Worm (Caenorhabditis elegans): Measurements from ENCODE around the gene rpn-12.

The rpn-12 gene

DNA sequence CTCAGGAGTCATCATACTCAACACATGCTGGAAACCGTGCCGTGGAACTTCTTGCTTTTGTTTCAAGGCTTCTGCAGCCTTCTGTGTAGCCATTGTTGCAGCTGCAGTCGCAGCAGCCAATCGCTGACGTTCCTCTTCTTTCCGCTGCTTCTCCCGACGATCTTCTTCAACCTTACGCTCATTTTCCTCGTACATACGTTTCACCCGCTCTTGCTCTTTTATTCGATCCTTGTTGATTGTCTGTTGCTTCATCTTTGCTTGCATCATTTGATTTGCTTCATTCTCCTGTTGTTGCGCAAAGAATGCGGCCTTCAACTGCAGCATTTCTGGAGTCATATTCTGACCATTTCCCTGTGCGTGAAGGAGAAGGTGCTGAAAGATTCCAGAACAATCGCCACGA, 30.3 kb upstream of the rpn-12 start:
- TF ChIP-seq nhr-90 (tag; optimal IDR thresholded peaks at IDR 0.05) = no peak
- TF ChIP-seq somi-1 (GFP tag; optimal IDR thresholded peaks at IDR 0.05) = no peak
- TF ChIP-seq B0336.3 (GFP tag; IDR thresholded peaks at IDR 0.05) = no peak
- TF ChIP-seq athp-1 (tag; optimal IDR thresholded peaks at IDR 0.05) = no peak
- no peak for TF ChIP-seq B0019.2 (GFP tag; conservative IDR thresholded peaks at IDR 0.05)
- no peak for TF ChIP-seq hmg-20 (GFP tag; IDR thresholded peaks at IDR 0.05)
- no peak for TF ChIP-seq nfya-2 (GFP tag; IDR thresholded peaks at IDR 0.05)
- TF ChIP-seq ztf-6 (GFP tag; IDR thresholded peaks at IDR 0.05) = no peak
- TF ChIP-seq lsy-27 (tag; optimal IDR thresholded peaks at IDR 0.05; ENCODE audit: borderline replicate concordance, insufficient read depth) = no peak
- no peak for TF ChIP-seq snpc-1.1 (tag; optimal IDR thresholded peaks at IDR 0.05; ENCODE audit: insufficient read depth)
- TF ChIP-seq pbrm-1 (GFP tag; IDR thresholded peaks at IDR 0.05) = 0 out of 2 replicates have a peak, but pooled peaks have one; percentile 15
- no peak for TF ChIP-seq cebp-1 (GFP tag; IDR thresholded peaks at IDR 0.05)
- no peak for TF ChIP-seq cebp-1 (tag; optimal IDR thresholded peaks at IDR 0.05)
- TF ChIP-seq K11D2.4 (GFP tag; IDR thresholded peaks at IDR 0.05) = 0 out of 2 replicates have a peak, but pooled peaks have one; percentile 18
- no peak for TF ChIP-seq egl-44 (GFP tag; IDR thresholded peaks at IDR 0.05)
- no peak for TF ChIP-seq nfya-1 (tag; optimal IDR thresholded peaks at IDR 0.05; ENCODE audit: borderline replicate concordance, insufficient read depth)
- TF ChIP-seq mxl-1 (tag; optimal IDR thresholded peaks at IDR 0.05) = no peak
- no peak for TF ChIP-seq akir-1 (GFP tag; optimal IDR thresholded peaks at IDR 0.05)
- no peak for TF ChIP-seq ztf-28 (GFP tag; IDR thresholded peaks at IDR 0.05)

DNA sequence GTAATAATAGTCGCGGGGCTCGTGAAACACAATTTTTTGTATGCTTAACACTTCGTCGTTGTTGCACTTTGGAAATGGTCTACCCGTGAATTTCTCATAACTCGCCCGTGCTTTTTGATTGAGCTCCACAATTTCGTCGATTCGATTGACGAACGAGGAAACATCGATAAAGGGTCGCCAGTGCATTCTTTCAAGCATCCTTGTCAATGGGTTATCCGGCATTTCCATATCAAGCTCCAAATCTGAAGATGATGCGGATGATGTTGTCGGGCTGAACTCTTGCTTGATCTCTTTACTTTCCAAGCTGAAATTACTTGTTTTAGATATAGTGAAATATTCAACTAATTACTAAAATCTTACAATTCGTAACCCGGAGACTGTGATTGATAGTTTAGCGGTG, 25.0 kb upstream of the rpn-12 start:
- TF ChIP-seq attf-6 (GFP tag; IDR thresholded peaks at IDR 0.05) (no peak), ztf-18 (tag; optimal IDR thresholded peaks at IDR 0.05) (no peak), F57C9.4 (tag; optimal IDR thresholded peaks at IDR 0.05) (no peak), hlh-12 (tag; optimal IDR thresholded peaks at IDR 0.05) (no peak), snpc-3.4 (tag; optimal IDR thresholded peaks at IDR 0.05) (no peak), athp-1 (tag; optimal IDR thresholded peaks at IDR 0.05) (no peak), efl-1 (GFP tag; optimal IDR thresholded peaks at IDR 0.05) (no peak), lin-35 (GFP tag; optimal IDR thresholded peaks at IDR 0.05) (no peak), lin-26 (GFP tag; IDR thresholded peaks at IDR 0.05) (no peak)

DNA sequence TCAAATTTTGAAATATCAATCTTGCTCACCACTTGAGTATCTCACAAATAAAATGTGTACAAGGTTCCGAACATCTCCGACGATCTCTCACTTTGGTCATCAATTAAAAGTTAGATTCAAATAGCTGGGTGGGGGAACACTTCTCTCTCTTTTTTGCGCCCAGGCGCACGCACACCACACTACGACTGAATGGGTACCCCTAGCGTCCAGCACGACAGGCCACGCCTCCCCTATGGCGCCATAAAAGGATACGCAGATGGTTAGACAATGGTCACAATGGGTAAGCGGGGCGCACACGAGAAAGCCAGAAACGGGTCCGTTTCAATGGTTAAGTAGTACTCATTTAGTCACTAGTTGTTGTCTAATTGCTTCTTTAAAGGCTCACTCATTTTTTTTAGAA, 23.0 kb upstream of the rpn-12 start:
- TF ChIP-seq ets-4 (GFP tag; optimal IDR thresholded peaks at IDR 0.05) = no peak
- TF ChIP-seq snpc-3.4 (tag; optimal IDR thresholded peaks at IDR 0.05) = no peak
- TF ChIP-seq nfyb-1 (GFP tag; IDR thresholded peaks at IDR 0.05) = 0 out of 2 replicates have a peak, but pooled peaks have one; percentile 19
- TF ChIP-seq sea-2 (GFP tag; IDR thresholded peaks at IDR 0.05) = no peak
- TF ChIP-seq ceh-91 (GFP tag; IDR thresholded peaks at IDR 0.05) = no peak
- no peak for TF ChIP-seq efl-1 (GFP tag; optimal IDR thresholded peaks at IDR 0.05)
- TF ChIP-seq let-607 (tag; optimal IDR thresholded peaks at IDR 0.05) = no peak
- TF ChIP-seq madf-3 (GFP tag; IDR thresholded peaks at IDR 0.05) = no peak
- no peak for TF ChIP-seq zim-3 (tag; optimal IDR thresholded peaks at IDR 0.05)
- TF ChIP-seq hmg-1.2 (GFP tag; IDR thresholded peaks at IDR 0.05) = peak; percentile 44; the same call in 1 of the 2 replicates
- no peak for TF ChIP-seq madf-10 (tag; optimal IDR thresholded peaks at IDR 0.05)
- TF ChIP-seq F33H1.4 (GFP tag; IDR thresholded peaks at IDR 0.05) = no peak
- TF ChIP-seq hsf-1 (GFP tag; IDR thresholded peaks at IDR 0.05) = no peak

Data from whole organism, young adult.